Worm (Caenorhabditis elegans): ENCODE results near the gene ttr-13.

ce11 chrV:20625260-20625659, 11.5 kb downstream of the ttr-13 start:
- TF ChIP-seq hsf-1 (GFP tag; IDR thresholded peaks at IDR 0.05) (no peak), B0035.1 (tag; optimal IDR thresholded peaks at IDR 0.05) (no peak)

All from whole organism, young adult.